Worm (Caenorhabditis elegans) whole organism, young adult: ENCODE data around the gene kbp-2.

Experiments
- C06A6.2 ChIP-seq: fragments of 200-800 bp; sonication (Bioruptor generic); conservative IDR thresholded peaks from 2 replicates; pipeline ENCODE4 v1.3.6; 2022; ENCODE audit warnings: missing genetic modification characterization, missing compliant biosample characterization
- D2030.7 ChIP-seq: fragments of 200-800 bp; sonication (Bioruptor generic); IDR thresholded peaks from 2 replicates; pipeline ENCODE4 v1.3.6; 2022; ENCODE audit warnings: missing genetic modification reagents, missing genetic modification characterization, missing compliant biosample characterization
- F37B4.10 ChIP-seq: fragments of 200-800 bp; sonication (Bioruptor generic); IDR thresholded peaks from 2 replicates; pipeline ENCODE4 v1.3.6; 2022; ENCODE audit warnings: missing genetic modification characterization, missing compliant biosample characterization
- K11D2.4 ChIP-seq: fragments of 200-800 bp; sonication (Bioruptor generic); IDR thresholded peaks from 2 replicates; pipeline ENCODE4 v1.3.6; 2022; ENCODE audit warnings: missing genetic modification reagents, missing genetic modification characterization, missing compliant biosample characterization
- K12H6.12 ChIP-seq: fragments of 200-800 bp; sonication (Bioruptor generic); optimal IDR thresholded peaks from 2 replicates; lab custom pipeline; 2018; ENCODE audit warnings: mild to moderate bottlenecking, missing genetic modification characterization, missing compliant biosample characterization
- Y53G8AR.9 ChIP-seq: fragments of 200-800 bp; sonication (Bioruptor generic); conservative IDR thresholded peaks from 2 replicates; pipeline ENCODE4 v1.3.6; 2022; ENCODE audit warnings: missing genetic modification reagents, missing genetic modification characterization, missing compliant biosample characterization
- atf-7 ChIP-seq: sonication (generic microtip); optimal IDR thresholded peaks from 2 replicates; lab custom pipeline; 2017; ENCODE audit warnings: mild to moderate bottlenecking, missing genetic modification characterization, missing compliant biosample characterization
- attf-5 ChIP-seq: fragments of 200-800 bp; sonication (Bioruptor generic); optimal IDR thresholded peaks from 2 replicates; lab custom pipeline; 2018; ENCODE audit warnings: mild to moderate bottlenecking, missing genetic modification characterization, missing compliant biosample characterization
- bed-2 ChIP-seq: fragments of 200-800 bp; sonication (Bioruptor generic); IDR thresholded peaks from 2 replicates; pipeline ENCODE4 v1.3.6; 2022; ENCODE audit warnings: missing genetic modification reagents, missing genetic modification characterization, missing compliant biosample characterization
- cebp-2 ChIP-seq: fragments of 200-800 bp; sonication (Bioruptor generic); IDR thresholded peaks from 2 replicates; pipeline ENCODE4 v1.3.6; 2022; ENCODE audit warnings: missing genetic modification characterization, missing compliant biosample characterization
- ceh-40 ChIP-seq: fragments of 200-800 bp; sonication (Bioruptor generic); IDR thresholded peaks from 2 replicates; pipeline ENCODE4 v1.3.6; 2022; ENCODE audit warnings: missing genetic modification characterization, missing compliant biosample characterization
- ceh-58 ChIP-seq: fragments of 200-800 bp; sonication (Bioruptor generic); IDR thresholded peaks from 2 replicates; pipeline ENCODE4 v1.3.6; 2022; ENCODE audit warnings: missing genetic modification characterization, missing compliant biosample characterization
- die-1 ChIP-seq: sonication (generic microtip); optimal IDR thresholded peaks from 2 replicates; lab custom pipeline; 2016; ENCODE audit warnings: missing genotype, mild to moderate bottlenecking, missing genetic modification characterization, missing compliant biosample characterization
- dpff-1 ChIP-seq: sonication (generic microtip); optimal IDR thresholded peaks from 2 replicates; lab custom pipeline; 2017; ENCODE audit warnings: mild to moderate bottlenecking, missing genetic modification characterization, missing compliant biosample characterization
- efl-1 ChIP-seq: fragments of 150-350 bp; optimal IDR thresholded peaks from 2 replicates; lab custom pipeline; 2014; ENCODE audit warnings: missing biosample characterization, missing genetic modification reagents, missing genetic modification characterization
- egrh-3 ChIP-seq: fragments of 200-800 bp; sonication (Bioruptor generic); IDR thresholded peaks from 2 replicates; pipeline ENCODE4 v1.3.6; 2022; ENCODE audit warnings: missing genetic modification reagents, missing genetic modification characterization, missing compliant biosample characterization
- hlh-12 ChIP-seq: sonication (generic microtip); optimal IDR thresholded peaks from 2 replicates; lab custom pipeline; 2016; ENCODE audit warnings: missing genetic modification characterization, missing compliant biosample characterization
- hlh-26 ChIP-seq: fragments of 200-800 bp; sonication (Bioruptor generic); conservative IDR thresholded peaks from 2 replicates; pipeline ENCODE4 v1.3.6; 2022; ENCODE audit warnings: missing genetic modification reagents, missing genetic modification characterization, missing compliant biosample characterization
- hmg-1.2 ChIP-seq: fragments of 200-800 bp; sonication (Bioruptor generic); IDR thresholded peaks from 2 replicates; pipeline ENCODE4 v1.3.6; 2022; ENCODE audit warnings: missing genetic modification reagents, missing genetic modification characterization, missing compliant biosample characterization
- hrde-1 ChIP-seq: sonication (generic microtip); optimal IDR thresholded peaks from 2 replicates; lab custom pipeline; 2016; ENCODE audit warnings: missing genetic modification characterization, mild to moderate bottlenecking, missing compliant biosample characterization, moderate library complexity, missing genotype, missing genetic modification reagents, borderline replicate concordance
- lin-35 ChIP-seq, 3 experiments: fragments of 150-350 bp in 2 of 3; sonication (generic microtip) in 1 of 3; optimal IDR thresholded peaks; 2 replicates each; lab custom pipeline; 2014 to 2018; ENCODE audit warnings: missing biosample characterization in 3 of 3, missing genetic modification characterization in 3 of 3, missing genetic modification reagents in 3 of 3
- lin-54 ChIP-seq: fragments of 200-800 bp; sonication (Bioruptor generic); optimal IDR thresholded peaks from 2 replicates; lab custom pipeline; 2018; ENCODE audit warnings: mild to moderate bottlenecking, missing genetic modification characterization, missing compliant biosample characterization
- lir-1 ChIP-seq: fragments of 200-800 bp; sonication (Bioruptor generic); conservative IDR thresholded peaks from 2 replicates; pipeline ENCODE4 v1.3.6; 2022; ENCODE audit warnings: missing genetic modification reagents, missing genetic modification characterization, missing compliant biosample characterization
- lsy-27 ChIP-seq: sonication (generic microtip); optimal IDR thresholded peaks from 2 replicates; lab custom pipeline; 2017; ENCODE audit warnings: missing genetic modification characterization, mild to moderate bottlenecking, missing compliant biosample characterization, antibody characterized with exemption, missing genotype, borderline replicate concordance; ENCODE audit not compliant: insufficient read depth
- madf-3 ChIP-seq: fragments of 200-800 bp; sonication (Bioruptor generic); IDR thresholded peaks from 2 replicates; pipeline ENCODE4 v1.3.6; 2022; ENCODE audit warnings: missing genetic modification reagents, missing genetic modification characterization, missing compliant biosample characterization
- madf-6 ChIP-seq: fragments of 200-800 bp; sonication (Bioruptor generic); IDR thresholded peaks from 2 replicates; pipeline ENCODE4 v1.3.6; 2022; ENCODE audit warnings: missing genetic modification reagents, missing genetic modification characterization, missing compliant biosample characterization
- mcd-1 ChIP-seq: fragments of 200-800 bp; sonication (Bioruptor generic); IDR thresholded peaks from 2 replicates; pipeline ENCODE4 v1.3.6; 2022; ENCODE audit warnings: missing genetic modification reagents, missing genetic modification characterization, missing compliant biosample characterization
- mes-4 ChIP-seq: sonication (generic microtip); optimal IDR thresholded peaks from 2 replicates; lab custom pipeline; 2016; ENCODE audit warnings: missing genotype, missing genetic modification characterization, missing compliant biosample characterization
- nfya-1 ChIP-seq: sonication (generic microtip); optimal IDR thresholded peaks from 2 replicates; lab custom pipeline; 2017; ENCODE audit warnings: antibody characterized with exemption, missing compliant biosample characterization, missing genetic modification characterization, borderline replicate concordance; ENCODE audit not compliant: insufficient read depth
- nfya-2 ChIP-seq: fragments of 200-800 bp; sonication (Bioruptor generic); IDR thresholded peaks from 2 replicates; pipeline ENCODE4 v1.3.6; 2022; ENCODE audit warnings: missing genetic modification reagents, missing genetic modification characterization, missing compliant biosample characterization
- nfyb-1 ChIP-seq: fragments of 200-800 bp; sonication (Bioruptor generic); IDR thresholded peaks from 2 replicates; pipeline ENCODE4 v1.3.6; 2022; ENCODE audit warnings: missing genetic modification reagents, missing genetic modification characterization, missing compliant biosample characterization
- nhr-27 ChIP-seq: fragments of 200-800 bp; sonication (Bioruptor generic); optimal IDR thresholded peaks from 2 replicates; lab custom pipeline; 2018; ENCODE audit warnings: mild to moderate bottlenecking, missing genetic modification characterization, moderate library complexity, missing compliant biosample characterization
- nhr-80 ChIP-seq: sonication (generic microtip); optimal IDR thresholded peaks from 2 replicates; lab custom pipeline; 2016; ENCODE audit warnings: missing genetic modification characterization, missing compliant biosample characterization
- rcor-1 ChIP-seq: fragments of 200-800 bp; sonication (Bioruptor generic); IDR thresholded peaks from 2 replicates; pipeline ENCODE4 v1.3.6; 2022; ENCODE audit warnings: missing genetic modification reagents, missing genetic modification characterization, missing compliant biosample characterization
- rpc-1 ChIP-seq, 2 experiments: fragments of 150-350 bp in 1 of 2; sonication (generic microtip) in 1 of 2; optimal IDR thresholded peaks; 2 replicates each; lab custom pipeline; 2014 to 2018; ENCODE audit warnings: missing biosample characterization in 1 of 2, missing genetic modification characterization in 1 of 2, missing genetic modification reagents in 1 of 2, missing genotype in 1 of 2
- somi-1 ChIP-seq: fragments of 200-800 bp; sonication (Bioruptor generic); optimal IDR thresholded peaks from 2 replicates; lab custom pipeline; 2018; ENCODE audit warnings: mild to moderate bottlenecking, missing genetic modification characterization, missing compliant biosample characterization
- xnd-1 ChIP-seq: sonication (generic microtip); optimal IDR thresholded peaks from 2 replicates; lab custom pipeline; 2016; ENCODE audit warnings: missing genotype, missing genetic modification reagents, missing genetic modification characterization, missing compliant biosample characterization
- zfh-2 ChIP-seq: fragments of 200-800 bp; sonication (Bioruptor generic); conservative IDR thresholded peaks from 2 replicates; pipeline ENCODE4 v1.3.6; 2022; ENCODE audit warnings: missing genetic modification reagents, missing genetic modification characterization, missing compliant biosample characterization
- zim-3 ChIP-seq: sonication (generic microtip); optimal IDR thresholded peaks from 2 replicates; lab custom pipeline; 2017; ENCODE audit warnings: mild to moderate bottlenecking, missing genetic modification characterization, moderate library complexity, missing compliant biosample characterization
- ztf-25 ChIP-seq: fragments of 200-800 bp; sonication (Bioruptor generic); IDR thresholded peaks from 2 replicates; pipeline ENCODE4 v1.3.6; 2022; ENCODE audit warnings: missing genetic modification reagents, missing genetic modification characterization, missing compliant biosample characterization
- ztf-3 ChIP-seq: fragments of 200-800 bp; sonication (Bioruptor generic); optimal IDR thresholded peaks from 2 replicates; lab custom pipeline; 2018; ENCODE audit warnings: mild to moderate bottlenecking, missing genetic modification characterization, missing compliant biosample characterization

kbp-2 gene

ce11 chrIII:4917960-4918712, 14.5 kb upstream of the kbp-2 start, which contains the start of gene rpb-8 (continued):
- TF ChIP-seq nfya-1 (tag; lab: Kevin White, UChicago), result no peak
- TF ChIP-seq madf-6, result peak; percentile 65; the same call in 1 of the 2 replicates
- TF ChIP-seq, all 124 proteins: peak for 18

ce11 chrIII:4917077-4917476, 13.4 kb upstream of the kbp-2 start, which contains the start of gene rars-1:
Gene rars-1 (minus strand): TSS chrIII:4917177.
- peak; percentile 14 for TF ChIP-seq lin-54 (GFP tag; lab: Kevin White, UChicago)
- no peak for TF ChIP-seq die-1 (tag; lab: Kevin White, UChicago)
- TF ChIP-seq ceh-58 (GFP tag; lab: Robert Waterston, UW), result 0 out of 2 replicates have a peak, but pooled peaks have one; percentile 56

ce11 chrIII:4913736-4914135, 10.1 kb upstream of the kbp-2 start:
- TF ChIP-seq hrde-1 (peak; percentile 19), madf-3 (GFP tag; lab: Robert Waterston, UW) (no peak)

ce11 chrIII:4912317-4912716, 8.6 kb upstream of the kbp-2 start, which contains the start of the genes F26F4.9 and cee-1:
Gene F26F4.9 (minus strand): TSS chrIII:4912521.
Gene cee-1 (plus strand): TSS chrIII:4912699.
- TF ChIP-seq attf-5, result no peak
- no peak for TF ChIP-seq nfyb-1 (GFP tag; lab: Robert Waterston, UW)
- TF ChIP-seq nfya-2 (GFP tag; lab: Robert Waterston, UW), result no peak
- TF ChIP-seq Y53G8AR.9 (GFP tag; lab: Robert Waterston, UW), result no peak
- no peak for TF ChIP-seq die-1 (tag; lab: Kevin White, UChicago)
- TF ChIP-seq rpc-1 (optimal IDR thresholded peaks at IDR 0.05; lab: Kevin White, UChicago), result no peak
- no peak for TF ChIP-seq rpc-1 (tag; optimal IDR thresholded peaks at IDR 0.05; lab: Kevin White, UChicago)
- no peak for TF ChIP-seq nhr-80 (tag; lab: Kevin White, UChicago)
- no peak for TF ChIP-seq hlh-26 (GFP tag; lab: Robert Waterston, UW)
- TF ChIP-seq somi-1 (GFP tag; lab: Kevin White, UChicago), result no peak
- no peak for TF ChIP-seq xnd-1
- peak; percentile 3 for TF ChIP-seq lin-54 (GFP tag; lab: Kevin White, UChicago)
- no peak for TF ChIP-seq cebp-2 (GFP tag; lab: Robert Waterston, UW)
- TF ChIP-seq lin-35 (GFP tag; optimal IDR thresholded peaks at IDR 0.05; lab: Kevin White, UChicago), result peak in 1 of 3 experiments; percentile 63
- TF ChIP-seq nhr-27 (tag; lab: Kevin White, UChicago), result no peak
- no peak for TF ChIP-seq lsy-27 (tag; lab: Kevin White, UChicago)
- no peak for TF ChIP-seq K11D2.4 (GFP tag; lab: Robert Waterston, UW)
- TF ChIP-seq ceh-40 (GFP tag; lab: Robert Waterston, UW), result 0 out of 2 replicates have a peak, but pooled peaks have one; percentile 10
- TF ChIP-seq atf-7, result no peak
- TF ChIP-seq zim-3 (tag; lab: Kevin White, UChicago), result no peak
- no peak for TF ChIP-seq hlh-12 (tag; lab: Kevin White, UChicago)
- no peak for TF ChIP-seq egrh-3
- no peak for TF ChIP-seq mes-4 (tag; lab: Kevin White, UChicago)
- no peak for TF ChIP-seq efl-1
- no peak for TF ChIP-seq C06A6.2 (GFP tag; lab: Robert Waterston, UW)
- TF ChIP-seq F37B4.10 (GFP tag; lab: Robert Waterston, UW), result no peak
- no peak for TF ChIP-seq hmg-1.2 (GFP tag; lab: Robert Waterston, UW)
- TF ChIP-seq rcor-1, result 0 out of 2 replicates have a peak, but pooled peaks have one; percentile 15
- TF ChIP-seq ztf-3 (GFP tag; lab: Kevin White, UChicago), result no peak
- peak; percentile 26; the same call in 1 of the 2 replicates for TF ChIP-seq D2030.7
- peak; percentile 48; the same call in 1 of the 2 replicates for TF ChIP-seq mcd-1 (GFP tag; lab: Robert Waterston, UW)
- TF ChIP-seq lir-1 (GFP tag; lab: Robert Waterston, UW), result no peak
- no peak for TF ChIP-seq ztf-25 (GFP tag; lab: Robert Waterston, UW)
- TF ChIP-seq dpff-1 (tag; lab: Kevin White, UChicago), result no peak
- TF ChIP-seq bed-2 (GFP tag; lab: Robert Waterston, UW), result no peak
- TF ChIP-seq K12H6.12 (tag; lab: Kevin White, UChicago), result no peak
- TF ChIP-seq zfh-2 (GFP tag; lab: Robert Waterston, UW), result no peak
